Fruit fly (Drosophila melanogaster): ENCODE data around the gene dbr.

Gene dbr

dm6 chr2L:91333-91732 lies 25.1 kb downstream of the dbr start:
- no peak for TF ChIP-seq CG11617 (GFP tag; optimal IDR thresholded peaks at IDR 0.05)
- no peak for TF ChIP-seq bab1 (GFP tag; optimal IDR thresholded peaks at IDR 0.05)
- TF ChIP-seq Hr96 (GFP tag; optimal IDR thresholded peaks at IDR 0.05): no peak
- TF ChIP-seq CG7045 (GFP tag; optimal IDR thresholded peaks at IDR 0.05): no peak
- TF ChIP-seq toe (GFP tag; optimal IDR thresholded peaks at IDR 0.05): no peak
- TF ChIP-seq CG12768 (GFP tag; optimal IDR thresholded peaks at IDR 0.05): no peak
- no peak for TF ChIP-seq Mnt (GFP tag; optimal IDR thresholded peaks at IDR 0.05)
- no peak for TF ChIP-seq ovo (GFP tag; optimal IDR thresholded peaks at IDR 0.05)
- no peak for TF ChIP-seq CG1620 (GFP tag; optimal IDR thresholded peaks at IDR 0.05)
- TF ChIP-seq Crg-1 (GFP tag; optimal IDR thresholded peaks at IDR 0.05): no peak

- TF ChIP-seq toe (GFP tag; optimal IDR thresholded peaks at IDR 0.05) (no peak), CG7101 (tag; optimal IDR thresholded peaks at IDR 0.05) (no peak), CG33017 (tag; optimal IDR thresholded peaks at IDR 0.05) (no peak), cic (GFP tag; optimal IDR thresholded peaks at IDR 0.05) (no peak), CG1620 (GFP tag; optimal IDR thresholded peaks at IDR 0.05) (no peak), ovo (GFP tag; optimal IDR thresholded peaks at IDR 0.05) (no peak), Clk (GFP tag; optimal IDR thresholded peaks at IDR 0.05) (no peak), pad (GFP tag; optimal IDR thresholded peaks at IDR 0.05) (no peak), CG5204 (GFP tag; optimal IDR thresholded peaks at IDR 0.05) (no peak), CG12768 (GFP tag; optimal IDR thresholded peaks at IDR 0.05) (no peak), Hr96 (GFP tag; optimal IDR thresholded peaks at IDR 0.05) (no peak), bab1 (GFP tag; optimal IDR thresholded peaks at IDR 0.05) (no peak), CG11617 (GFP tag; optimal IDR thresholded peaks at IDR 0.05) (no peak), CG7045 (GFP tag; optimal IDR thresholded peaks at IDR 0.05) (no peak), Crg-1 (GFP tag; optimal IDR thresholded peaks at IDR 0.05) (no peak), CG14711 (tag; optimal IDR thresholded peaks at IDR 0.05) (no peak), Mnt (GFP tag; optimal IDR thresholded peaks at IDR 0.05) (no peak), kay (GFP tag; ENCODE audit: borderline replicate concordance) (no peak), cnc (optimal IDR thresholded peaks at IDR 0.05) (no peak), tj (GFP tag; optimal IDR thresholded peaks at IDR 0.05) (no peak)
Measured at dm6 chr2L:91830-92229, 25.5 kb downstream of the dbr start.

dm6 chr2L:92993-93392 lies 26.7 kb downstream of the dbr start:
- TF ChIP-seq Mnt (GFP tag; optimal IDR thresholded peaks at IDR 0.05): peak; percentile 58
- peak; percentile 59 for TF ChIP-seq toe (GFP tag; optimal IDR thresholded peaks at IDR 0.05)
- TF ChIP-seq bab1 (GFP tag; optimal IDR thresholded peaks at IDR 0.05): no peak
- no peak for TF ChIP-seq CG7101 (tag; optimal IDR thresholded peaks at IDR 0.05)
- TF ChIP-seq CG12768 (GFP tag; optimal IDR thresholded peaks at IDR 0.05): no peak
- no peak for TF ChIP-seq CG14711 (tag; optimal IDR thresholded peaks at IDR 0.05)
- TF ChIP-seq pad (GFP tag; optimal IDR thresholded peaks at IDR 0.05): no peak
- no peak for TF ChIP-seq cic (GFP tag; optimal IDR thresholded peaks at IDR 0.05)
- TF ChIP-seq CG33017 (tag; optimal IDR thresholded peaks at IDR 0.05): no peak
- TF ChIP-seq Hr96 (GFP tag; optimal IDR thresholded peaks at IDR 0.05): no peak
- TF ChIP-seq cnc (optimal IDR thresholded peaks at IDR 0.05): no peak
- TF ChIP-seq CG1620 (GFP tag; optimal IDR thresholded peaks at IDR 0.05): peak; percentile 6
- TF ChIP-seq kay (GFP tag; ENCODE audit: borderline replicate concordance): no peak
- no peak for TF ChIP-seq CG5204 (GFP tag; optimal IDR thresholded peaks at IDR 0.05)
- TF ChIP-seq Crg-1 (GFP tag; optimal IDR thresholded peaks at IDR 0.05): no peak
- no peak for TF ChIP-seq Clk (GFP tag; optimal IDR thresholded peaks at IDR 0.05)
- TF ChIP-seq tj (GFP tag; optimal IDR thresholded peaks at IDR 0.05): no peak

- TF ChIP-seq pad (GFP tag; optimal IDR thresholded peaks at IDR 0.05) (no peak), CG14711 (tag; optimal IDR thresholded peaks at IDR 0.05) (no peak), cic (GFP tag; optimal IDR thresholded peaks at IDR 0.05) (no peak), CG7045 (GFP tag; optimal IDR thresholded peaks at IDR 0.05) (no peak), Clk (GFP tag; optimal IDR thresholded peaks at IDR 0.05) (no peak), bab1 (GFP tag; optimal IDR thresholded peaks at IDR 0.05) (no peak), ovo (GFP tag; optimal IDR thresholded peaks at IDR 0.05) (no peak)
Measured at dm6 chr2L:94096-94495, 27.8 kb downstream of the dbr start.

- TF ChIP-seq kay (GFP tag; ENCODE audit: borderline replicate concordance): peak; percentile 7
- TF ChIP-seq CG12768 (GFP tag; optimal IDR thresholded peaks at IDR 0.05): no peak
- TF ChIP-seq Mnt (GFP tag; optimal IDR thresholded peaks at IDR 0.05): peak; percentile 30
- no peak for TF ChIP-seq Hr96 (GFP tag; optimal IDR thresholded peaks at IDR 0.05)
- TF ChIP-seq CG1620 (GFP tag; optimal IDR thresholded peaks at IDR 0.05): no peak
- TF ChIP-seq bab1 (GFP tag; optimal IDR thresholded peaks at IDR 0.05): peak; percentile 41
- TF ChIP-seq CG11617 (GFP tag; optimal IDR thresholded peaks at IDR 0.05): peak; percentile 3
- peak; percentile 7 for TF ChIP-seq CG14711 (tag; optimal IDR thresholded peaks at IDR 0.05)
Measured at dm6 chr2L:94639-95059, 28.4 kb downstream of the dbr start, which contains the start of gene Zir. Gene Zir, plus strand, starts transcription at chr2L:94739.

dm6 chr2L:102161-102761 lies 36.0 kb downstream of the dbr start, which contains the start of gene Creld:
Gene Creld, plus strand, starts transcription at chr2L:102380.
- peak; percentile 23 for TF ChIP-seq CG11617 (GFP tag; optimal IDR thresholded peaks at IDR 0.05)
- no peak for TF ChIP-seq Hr96 (GFP tag; optimal IDR thresholded peaks at IDR 0.05)
- no peak for TF ChIP-seq CG1620 (GFP tag; optimal IDR thresholded peaks at IDR 0.05)
- peak; percentile 10 for TF ChIP-seq cic (GFP tag; optimal IDR thresholded peaks at IDR 0.05)
- peak; percentile 7 for TF ChIP-seq Mnt (GFP tag; optimal IDR thresholded peaks at IDR 0.05)
- peak; percentile 18 for TF ChIP-seq pad (GFP tag; optimal IDR thresholded peaks at IDR 0.05)
- TF ChIP-seq bab1 (GFP tag; optimal IDR thresholded peaks at IDR 0.05): peak; percentile 74

All from whole organism, adult.